Fruit fly (Drosophila melanogaster): ENCODE data around the gene CG14020.

dm6 chr2L:5536658-5537057, 19.1 kb downstream of the CG14020 start, which contains the start of gene tomb:
- TF ChIP-seq ttk (optimal IDR thresholded peaks at IDR 0.05) (no peak), h (optimal IDR thresholded peaks at IDR 0.05) (no peak), psq (optimal IDR thresholded peaks at IDR 0.05) (no peak), insv (optimal IDR thresholded peaks at IDR 0.05) (no peak)
